Fruit fly (Drosophila melanogaster) whole organism, prepupa: ENCODE data around the gene ome.

ENCODE experiments used
- CG10631 ChIP-seq: fragments of 200-800 bp; sonication (Bioruptor generic); optimal IDR thresholded peaks from 2 replicates; lab custom pipeline; 2016; ENCODE audit warnings: missing biosample characterization, missing genetic modification characterization
- CG10669 ChIP-seq: fragments of 200-800 bp; sonication (Bioruptor generic); optimal IDR thresholded peaks from 3 replicates; lab custom pipeline; 2018; ENCODE audit warnings: missing biosample characterization, mild to moderate bottlenecking, missing genetic modification characterization, moderate library complexity
- CG11294 ChIP-seq: fragments of 200-800 bp; sonication (Bioruptor generic); IDR thresholded peaks from 2 replicates; pipeline ENCODE4 v1.3.6; 2022; ENCODE audit warnings: missing biosample characterization, missing genetic modification characterization
- CG11762 ChIP-seq: fragments of 200-800 bp; sonication (Bioruptor generic); optimal IDR thresholded peaks from 3 replicates; lab custom pipeline; 2016; ENCODE audit warnings: missing biosample characterization, missing genetic modification characterization; ENCODE audit not compliant: insufficient read depth
- CG11902 ChIP-seq: fragments of 200-800 bp; sonication (Bioruptor generic); optimal IDR thresholded peaks from 3 replicates; lab custom pipeline; 2016; ENCODE audit warnings: missing biosample characterization, missing genetic modification characterization
- CG15336 ChIP-seq: fragments of 200-800 bp; sonication (Bioruptor generic); IDR thresholded peaks from 2 replicates; pipeline ENCODE4 v1.3.6; 2022; ENCODE audit warnings: missing biosample characterization, missing genetic modification characterization
- CG1621 ChIP-seq: fragments of 200-800 bp; sonication (Bioruptor generic); optimal IDR thresholded peaks from 3 replicates; lab custom pipeline; 2018; ENCODE audit warnings: missing biosample characterization, mild to moderate bottlenecking, missing genetic modification characterization
- CG16779 ChIP-seq: fragments of 200-800 bp; sonication (Bioruptor generic); optimal IDR thresholded peaks from 3 replicates; lab custom pipeline; 2017; ENCODE audit warnings: missing biosample characterization, mild to moderate bottlenecking, missing genetic modification characterization
- CG3032 ChIP-seq: fragments of 200-800 bp; optimal IDR thresholded peaks from 2 replicates; lab custom pipeline; 2019; ENCODE audit warnings: missing biosample characterization, mild to moderate bottlenecking, missing genetic modification characterization, moderate library complexity
- CG31627 ChIP-seq: fragments of 200-800 bp; sonication (Bioruptor generic); optimal IDR thresholded peaks from 3 replicates; lab custom pipeline; 2016; ENCODE audit warnings: missing biosample characterization, missing genetic modification characterization
- CG32006 ChIP-seq: fragments of 200-800 bp; sonication (Bioruptor generic); optimal IDR thresholded peaks from 3 replicates; lab custom pipeline; 2017; ENCODE audit warnings: missing biosample characterization, mild to moderate bottlenecking, missing genetic modification characterization
- CG34406 ChIP-seq: fragments of 200-800 bp; sonication (Bioruptor generic); optimal IDR thresholded peaks from 3 replicates; lab custom pipeline; 2016; ENCODE audit warnings: missing biosample characterization, missing genetic modification characterization
- CG3919 ChIP-seq: fragments of 200-800 bp; sonication (Bioruptor generic); optimal IDR thresholded peaks from 3 replicates; lab custom pipeline; 2016; ENCODE audit warnings: missing biosample characterization, missing genetic modification characterization
- CG4318 ChIP-seq: fragments of 200-800 bp; sonication (Bioruptor generic); optimal IDR thresholded peaks from 3 replicates; lab custom pipeline; 2017; ENCODE audit warnings: missing biosample characterization, mild to moderate bottlenecking, missing genetic modification characterization
- CG6163 ChIP-seq: fragments of 200-800 bp; sonication (Bioruptor generic); IDR thresholded peaks from 3 replicates; pipeline ENCODE4 v1.3.6; 2022; ENCODE audit warnings: missing biosample characterization, missing genetic modification characterization
- CG6276 ChIP-seq: fragments of 200-800 bp; sonication (Bioruptor generic); optimal IDR thresholded peaks from 2 replicates; lab custom pipeline; 2017; ENCODE audit warnings: missing biosample characterization, mild to moderate bottlenecking, missing genetic modification characterization
- CG6792 ChIP-seq: fragments of 200-800 bp; sonication (Bioruptor generic); optimal IDR thresholded peaks from 3 replicates; lab custom pipeline; 2016; ENCODE audit warnings: missing biosample characterization, missing genetic modification characterization
- CG6808 ChIP-seq: fragments of 200-800 bp; sonication (Bioruptor generic); optimal IDR thresholded peaks from 3 replicates; lab custom pipeline; 2017; ENCODE audit warnings: missing biosample characterization, missing genetic modification characterization, mild to moderate bottlenecking, moderate library complexity, missing genetic modification reagents
- CG6854 ChIP-seq: fragments of 200-800 bp; sonication (Bioruptor generic); optimal IDR thresholded peaks from 2 replicates; lab custom pipeline; 2017; ENCODE audit warnings: missing biosample characterization, mild to moderate bottlenecking, missing genetic modification characterization
- CG8119 ChIP-seq: fragments of 200-800 bp; sonication (Bioruptor generic); IDR thresholded peaks from 3 replicates; pipeline ENCODE4 v1.3.6; 2022; ENCODE audit warnings: missing biosample characterization, missing genetic modification characterization
- CG8319 ChIP-seq: fragments of 200-800 bp; sonication (Bioruptor generic); optimal IDR thresholded peaks from 3 replicates; lab custom pipeline; 2016; ENCODE audit warnings: missing biosample characterization, missing genetic modification characterization
- CG8632 ChIP-seq: fragments of 200-800 bp; sonication (Bioruptor generic); optimal IDR thresholded peaks from 3 replicates; lab custom pipeline; 2016; ENCODE audit warnings: missing biosample characterization, missing genetic modification characterization
- CG9139 ChIP-seq: fragments of 200-800 bp; sonication (Bioruptor generic); optimal IDR thresholded peaks from 3 replicates; lab custom pipeline; 2017; ENCODE audit warnings: missing biosample characterization, mild to moderate bottlenecking, missing genetic modification characterization
- Eip75B ChIP-seq: fragments of 200-800 bp; sonication (Bioruptor generic); optimal IDR thresholded peaks from 3 replicates; lab custom pipeline; 2016; ENCODE audit warnings: missing biosample characterization, missing genetic modification characterization
- Eip93F ChIP-seq: fragments of 200-800 bp; sonication (Bioruptor generic); optimal IDR thresholded peaks from 2 replicates; lab custom pipeline; 2016; ENCODE audit warnings: missing biosample characterization, mild to moderate bottlenecking, missing genetic modification characterization
- Ets21C ChIP-seq: fragments of 200-800 bp; sonication (Bioruptor generic); optimal IDR thresholded peaks from 3 replicates; lab custom pipeline; 2016; ENCODE audit warnings: missing biosample characterization, missing genetic modification characterization
- Ets96B ChIP-seq: fragments of 200-800 bp; optimal IDR thresholded peaks from 2 replicates; lab custom pipeline; 2019; ENCODE audit warnings: missing biosample characterization, mild to moderate bottlenecking, missing genetic modification characterization, moderate library complexity
- Gug ChIP-seq: fragments of 200-800 bp; sonication (Bioruptor generic); IDR thresholded peaks from 2 replicates; pipeline ENCODE4 v1.3.6; 2022; ENCODE audit warnings: missing biosample characterization, missing genetic modification characterization
- Hr39 ChIP-seq: fragments of 200-800 bp; sonication (Bioruptor generic); optimal IDR thresholded peaks from 2 replicates; lab custom pipeline; 2016; ENCODE audit warnings: missing biosample characterization, missing genetic modification characterization
- Met ChIP-seq: fragments of 200-800 bp; sonication (Bioruptor generic); optimal IDR thresholded peaks from 3 replicates; lab custom pipeline; 2016; ENCODE audit warnings: missing biosample characterization, missing genetic modification characterization
- OdsH ChIP-seq: fragments of 200-800 bp; sonication (Bioruptor generic); optimal IDR thresholded peaks from 3 replicates; lab custom pipeline; 2016; ENCODE audit warnings: missing biosample characterization, missing genetic modification characterization
- Smox ChIP-seq: fragments of 200-800 bp; sonication (Bioruptor generic); optimal IDR thresholded peaks from 3 replicates; lab custom pipeline; 2016; ENCODE audit warnings: missing biosample characterization, missing genetic modification characterization
- Sox102F ChIP-seq: fragments of 200-800 bp; sonication (Bioruptor generic); optimal IDR thresholded peaks from 2 replicates; lab custom pipeline; 2016; ENCODE audit warnings: missing biosample characterization, mild to moderate bottlenecking, missing genetic modification characterization
- Sox14 ChIP-seq: fragments of 200-800 bp; sonication (Bioruptor generic); optimal IDR thresholded peaks from 3 replicates; lab custom pipeline; 2016; ENCODE audit warnings: missing biosample characterization, missing genetic modification characterization
- Sox15 ChIP-seq: fragments of 200-800 bp; sonication (Bioruptor generic); optimal IDR thresholded peaks from 3 replicates; lab custom pipeline; 2016; ENCODE audit warnings: missing biosample characterization, missing genetic modification characterization
- acj6 ChIP-seq: fragments of 200-800 bp; sonication (Bioruptor generic); optimal IDR thresholded peaks from 3 replicates; lab custom pipeline; 2016; ENCODE audit warnings: missing biosample characterization, missing genetic modification characterization
- dac ChIP-seq: fragments of 200-800 bp; sonication (Bioruptor generic); optimal IDR thresholded peaks from 2 replicates; lab custom pipeline; 2017; ENCODE audit warnings: missing biosample characterization, mild to moderate bottlenecking, missing genetic modification characterization
- dsx ChIP-seq: fragments of 200-800 bp; optimal IDR thresholded peaks from 3 replicates; lab custom pipeline; 2019; ENCODE audit warnings: missing biosample characterization, mild to moderate bottlenecking, missing genetic modification characterization, moderate library complexity; ENCODE audit not compliant: poor library complexity, severe bottlenecking
- eg ChIP-seq: fragments of 200-800 bp; sonication (Bioruptor generic); IDR thresholded peaks from 3 replicates; pipeline ENCODE4 v1.3.6; 2022; ENCODE audit warnings: missing biosample characterization, missing genetic modification characterization
- esn ChIP-seq: fragments of 200-800 bp; sonication (Bioruptor generic); optimal IDR thresholded peaks from 2 replicates; lab custom pipeline; 2016; ENCODE audit warnings: missing biosample characterization, mild to moderate bottlenecking, missing genetic modification characterization, moderate library complexity
- fd85E ChIP-seq: fragments of 200-800 bp; sonication (Bioruptor generic); optimal IDR thresholded peaks from 3 replicates; lab custom pipeline; 2016; ENCODE audit warnings: missing biosample characterization, missing genetic modification characterization
- lz ChIP-seq: fragments of 200-800 bp; sonication (Bioruptor generic); optimal IDR thresholded peaks from 3 replicates; lab custom pipeline; 2016; ENCODE audit warnings: missing biosample characterization, missing genetic modification characterization
- net ChIP-seq: fragments of 200-800 bp; sonication (Bioruptor generic); optimal IDR thresholded peaks from 3 replicates; lab custom pipeline; 2016; ENCODE audit warnings: missing biosample characterization, missing genetic modification characterization
- pdm3 ChIP-seq: fragments of 200-800 bp; sonication (Bioruptor generic); optimal IDR thresholded peaks from 3 replicates; lab custom pipeline; 2016; ENCODE audit warnings: missing biosample characterization, missing genetic modification characterization
- salr ChIP-seq, 2 experiments: fragments of 200-800 bp; sonication (Bioruptor generic); optimal IDR thresholded peaks; 3 replicates each; lab custom pipeline; 2016 to 2018; ENCODE audit warnings: missing biosample characterization in 2 of 2, missing genetic modification characterization in 2 of 2, mild to moderate bottlenecking in 1 of 2
- spab ChIP-seq: fragments of 200-800 bp; sonication (Bioruptor generic); optimal IDR thresholded peaks from 2 replicates; lab custom pipeline; 2017; ENCODE audit warnings: missing biosample characterization, mild to moderate bottlenecking, missing genetic modification characterization, missing genetic modification reagents
- ss ChIP-seq, 2 experiments: fragments of 200-800 bp; sonication (Bioruptor generic); optimal IDR thresholded peaks; 2 replicates in 1 of 2; 3 replicates in 1 of 2; lab custom pipeline; 2017 to 2018; ENCODE audit warnings: mild to moderate bottlenecking in 2 of 2, missing biosample characterization in 2 of 2, missing genetic modification characterization in 2 of 2, moderate library complexity in 1 of 2
- svp ChIP-seq: fragments of 200-800 bp; sonication (Bioruptor generic); peaks from one replicate; lab custom pipeline; 2016; ENCODE audit warnings: missing biosample characterization, missing genetic modification characterization
- topi ChIP-seq: fragments of 200-800 bp; sonication (Bioruptor generic); optimal IDR thresholded peaks from 3 replicates; lab custom pipeline; 2016; ENCODE audit warnings: missing biosample characterization, missing genetic modification characterization

ome gene

DNA sequence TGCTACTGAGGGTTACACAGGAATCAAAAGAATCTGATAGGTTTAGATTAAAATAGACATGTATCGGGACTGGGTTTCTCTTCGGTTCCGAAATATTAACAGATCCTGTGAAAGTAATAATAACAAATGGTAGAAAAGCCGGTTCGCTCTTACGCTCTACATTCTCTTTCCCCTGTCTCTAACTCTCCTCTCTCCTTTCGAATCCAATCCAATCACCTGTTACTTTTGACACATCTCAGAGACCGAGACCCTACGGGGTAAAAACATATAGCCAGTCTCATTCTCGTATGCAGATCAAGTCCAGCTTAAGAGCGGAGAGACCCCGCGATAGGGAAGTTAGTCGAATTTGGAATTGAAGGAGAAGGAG is 86.1 kb downstream of the ome start:
- TF ChIP-seq CG15336 (GFP tag; lab: Robert Waterston, UW) (no peak), CG6276 (GFP tag; lab: Kevin White, UChicago) (no peak), Ets96B (no peak), CG11902 (no peak), pdm3 (no peak), CG3919 (GFP tag; lab: Kevin White, UChicago) (no peak), CG9139 (GFP tag; lab: Kevin White, UChicago) (no peak), CG16779 (tag; lab: Kevin White, UChicago) (no peak), CG10631 (GFP tag; lab: Kevin White, UChicago) (no peak)

DNA sequence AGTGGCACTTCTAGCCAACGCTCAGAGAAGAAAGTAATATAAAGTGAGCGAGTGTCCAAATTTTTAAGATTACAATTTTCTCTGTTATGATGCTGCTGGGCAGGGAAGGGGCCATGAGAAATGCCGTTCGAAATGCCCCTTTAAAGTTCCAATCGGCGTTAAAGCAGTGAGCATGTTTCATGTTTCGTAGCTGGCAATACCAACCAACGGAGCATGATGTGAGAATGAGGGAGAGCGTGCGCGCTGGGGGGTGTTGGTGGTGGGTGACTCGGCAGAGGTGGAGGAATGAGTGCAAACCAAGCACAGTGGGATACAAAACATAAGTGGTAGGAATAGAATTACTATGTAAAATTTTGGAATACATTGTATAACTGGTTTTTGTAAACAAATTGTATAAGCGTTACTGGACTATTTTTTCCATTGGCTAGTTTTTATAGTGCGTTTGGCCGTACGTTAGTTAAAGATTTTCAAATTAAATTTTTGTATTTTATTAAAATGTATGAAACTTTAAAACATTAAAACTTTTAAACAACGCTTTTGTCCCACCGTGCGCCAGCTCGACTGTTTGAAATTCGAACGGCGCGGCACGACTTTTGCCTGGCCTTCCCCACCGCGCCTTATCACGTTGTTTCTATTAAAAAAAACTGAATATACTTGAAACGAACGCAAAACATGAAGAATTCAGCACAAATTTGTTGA is 86.6 kb downstream of the ome start:
- TF ChIP-seq CG9139 (GFP tag; lab: Kevin White, UChicago) (peak; percentile 99), CG6792 (GFP tag; lab: Kevin White, UChicago) (peak; percentile 99), CG10669 (peak; percentile 99), ss (GFP tag; optimal IDR thresholded peaks at IDR 0.05; lab: Kevin White, UChicago) (peak; percentile 99 to 100), CG32006 (GFP tag; lab: Kevin White, UChicago) (peak; percentile 100), dac (GFP tag; lab: Kevin White, UChicago) (peak; percentile 100), CG8632 (peak; percentile 99), Eip93F (GFP tag; lab: Kevin White, UChicago) (peak; percentile 99), esn (peak; percentile 100), CG6854 (GFP tag; lab: Kevin White, UChicago) (peak; percentile 99), CG34406 (GFP tag; lab: Kevin White, UChicago) (peak; percentile 100), CG8319 (peak; percentile 99), Met (GFP tag; lab: Kevin White, UChicago) (peak; percentile 99), CG8119 (peak; percentile 100), CG31627 (GFP tag; lab: Kevin White, UChicago) (peak; percentile 99), Sox14 (GFP tag; lab: Kevin White, UChicago) (peak; percentile 100), topi (GFP tag; lab: Kevin White, UChicago) (peak; percentile 99), CG11762 (GFP tag; lab: Kevin White, UChicago) (peak; percentile 100), Eip75B (GFP tag; lab: Kevin White, UChicago) (peak; percentile 100), CG3032 (tag; lab: Kevin White, UChicago) (peak; percentile 100), acj6 (GFP tag; lab: Kevin White, UChicago) (peak; percentile 100), CG6808 (peak; percentile 99), CG6276 (GFP tag; lab: Kevin White, UChicago) (peak; percentile 100), Sox15 (GFP tag; lab: Kevin White, UChicago) (peak; percentile 99), Hr39 (peak; percentile 99), CG6163 (GFP tag; lab: Robert Waterston, UW) (peak; percentile 99), spab (GFP tag; lab: Kevin White, UChicago) (peak; percentile 100), OdsH (peak; percentile 100), CG1621 (tag; lab: Kevin White, UChicago) (peak; percentile 99), eg (peak; percentile 100), CG11294 (GFP tag; lab: Robert Waterston, UW) (peak; percentile 100), Smox (GFP tag; lab: Kevin White, UChicago) (peak; percentile 99), Ets21C (GFP tag; lab: Kevin White, UChicago) (peak; percentile 99), Gug (GFP tag; lab: Robert Waterston, UW) (peak; percentile 100), salr (GFP tag; optimal IDR thresholded peaks at IDR 0.05; lab: Kevin White, UChicago) (peak; percentile 98 to 100), CG3919 (GFP tag; lab: Kevin White, UChicago) (peak; percentile 100), Sox102F (peak; percentile 99), CG4318 (GFP tag; lab: Kevin White, UChicago) (peak; percentile 100), dsx (GFP tag; lab: Kevin White, UChicago) (peak; percentile 99), fd85E (GFP tag; lab: Kevin White, UChicago) (peak; percentile 98), lz (GFP tag; lab: Kevin White, UChicago) (peak; percentile 99), net (peak; percentile 100), svp (peak; percentile 100)
